Worm (Caenorhabditis elegans) whole organism, L4 larva: Measurements from ENCODE around the gene F42A10.5.

Experiments
- F10B5.3 ChIP-seq: sonication (generic microtip); optimal IDR thresholded peaks from 2 replicates; lab custom pipeline; 2016; ENCODE audit warnings: mild to moderate bottlenecking, missing genetic modification characterization, missing compliant biosample characterization
- F49E8.2 ChIP-seq: sonication (generic microtip); optimal IDR thresholded peaks from 2 replicates; lab custom pipeline; 2016; ENCODE audit warnings: missing compliant biosample characterization, mild to moderate bottlenecking, missing genetic modification characterization, borderline replicate concordance
- T20F7.1 ChIP-seq: fragments of 200-800 bp; sonication (Bioruptor generic); optimal IDR thresholded peaks from 2 replicates; lab custom pipeline; 2018; ENCODE audit warnings: mild to moderate bottlenecking, missing genetic modification characterization, missing compliant biosample characterization
- Y105C5A.15 ChIP-seq: fragments of 200-800 bp; sonication (Bioruptor generic); IDR thresholded peaks from 2 replicates; pipeline ENCODE4 v1.3.6; 2022; ENCODE audit warnings: missing genetic modification characterization, missing compliant biosample characterization
- Y48G9A.11 ChIP-seq: fragments of 200-800 bp; sonication (Bioruptor generic); IDR thresholded peaks from 2 replicates; pipeline ENCODE4 v1.3.6; 2022; ENCODE audit warnings: missing genetic modification reagents, missing genetic modification characterization, missing compliant biosample characterization
- aha-1 ChIP-seq: fragments of 150-350 bp; peaks from one replicate; lab custom pipeline; 2014; ENCODE audit warnings: missing biosample characterization, missing genetic modification characterization
- arid-1 ChIP-seq: fragments of 200-800 bp; sonication (Bioruptor generic); conservative IDR thresholded peaks from 2 replicates; pipeline ENCODE4 v1.3.6; 2022; ENCODE audit warnings: missing genetic modification reagents, missing genetic modification characterization, missing compliant biosample characterization
- ceh-20 ChIP-seq: fragments of 200-800 bp; sonication (Bioruptor generic); IDR thresholded peaks from 2 replicates; pipeline ENCODE4 v1.3.6; 2022; ENCODE audit warnings: missing genetic modification reagents, missing genetic modification characterization, missing compliant biosample characterization
- ceh-32 ChIP-seq: sonication (generic microtip); optimal IDR thresholded peaks from 2 replicates; lab custom pipeline; 2016; ENCODE audit warnings: mild to moderate bottlenecking, missing genetic modification characterization, missing compliant biosample characterization; ENCODE audit not compliant: poor library complexity
- ces-1 ChIP-seq: fragments of 150-350 bp; sonication (generic microtip); optimal IDR thresholded peaks from 4 replicates; lab custom pipeline; 2014; ENCODE audit warnings: missing biosample characterization, missing genetic modification reagents, missing genetic modification characterization
- ctbp-1 ChIP-seq: fragments of 200-800 bp; sonication (Bioruptor generic); IDR thresholded peaks from 2 replicates; pipeline ENCODE4 v1.3.6; 2022; ENCODE audit warnings: missing genetic modification reagents, missing genetic modification characterization, missing compliant biosample characterization
- daf-8 ChIP-seq: fragments of 200-800 bp; sonication (Bioruptor generic); IDR thresholded peaks from 2 replicates; pipeline ENCODE4 v1.3.6; 2022; ENCODE audit warnings: missing genetic modification characterization, missing compliant biosample characterization
- dmd-6 ChIP-seq: fragments of 200-800 bp; sonication (Bioruptor generic); IDR thresholded peaks from 2 replicates; pipeline ENCODE4 v1.3.6; 2022; ENCODE audit warnings: missing genetic modification reagents, missing genetic modification characterization, missing compliant biosample characterization
- egl-43 ChIP-seq: fragments of 200-800 bp; sonication (Bioruptor generic); IDR thresholded peaks from 2 replicates; pipeline ENCODE4 v1.3.6; 2022; ENCODE audit warnings: missing genetic modification reagents, missing genetic modification characterization, missing compliant biosample characterization
- fkh-10 ChIP-seq: fragments of 150-350 bp; optimal IDR thresholded peaks from 2 replicates; lab custom pipeline; 2014; ENCODE audit warnings: missing biosample characterization, missing genetic modification reagents, missing genetic modification characterization
- hlh-11 ChIP-seq: fragments of 200-800 bp; sonication (Bioruptor generic); optimal IDR thresholded peaks from 2 replicates; lab custom pipeline; 2018; ENCODE audit warnings: mild to moderate bottlenecking, missing genetic modification characterization, missing compliant biosample characterization
- hlh-30 ChIP-seq: sonication (generic microtip); optimal IDR thresholded peaks from 2 replicates; lab custom pipeline; 2017; ENCODE audit warnings: antibody characterized with exemption, mild to moderate bottlenecking, missing genetic modification characterization, missing compliant biosample characterization; ENCODE audit not compliant: insufficient read depth
- hmg-1.1 ChIP-seq: fragments of 200-800 bp; sonication (Bioruptor generic); IDR thresholded peaks from 2 replicates; pipeline ENCODE4 v1.3.6; 2022; ENCODE audit warnings: missing genetic modification reagents, missing genetic modification characterization, missing compliant biosample characterization
- lim-7 ChIP-seq: fragments of 200-800 bp; sonication (Bioruptor generic); IDR thresholded peaks from 2 replicates; pipeline ENCODE4 v1.3.6; 2022; ENCODE audit warnings: missing genetic modification characterization, missing compliant biosample characterization
- lsy-2 ChIP-seq, 2 experiments: fragments of 150-350 bp in 1 of 2; sonication (generic microtip) in 1 of 2; optimal IDR thresholded peaks; 2 replicates each; lab custom pipeline; 2014 to 2017; ENCODE audit warnings: missing biosample characterization in 2 of 2, missing genetic modification characterization in 2 of 2
- mdt-29 ChIP-seq: fragments of 200-800 bp; sonication (Bioruptor generic); IDR thresholded peaks from 2 replicates; pipeline ENCODE4 v1.3.6; 2022; ENCODE audit warnings: missing genetic modification reagents, missing genetic modification characterization, missing compliant biosample characterization
- mep-1 ChIP-seq: fragments of 150-350 bp; sonication (generic microtip); optimal IDR thresholded peaks from 3 replicates; lab custom pipeline; 2014; ENCODE audit warnings: missing biosample characterization, missing genetic modification characterization
- mes-2 ChIP-seq: sonication (generic microtip); optimal IDR thresholded peaks from 2 replicates; lab custom pipeline; 2016; ENCODE audit warnings: missing genotype, mild to moderate bottlenecking, missing genetic modification characterization, missing compliant biosample characterization; ENCODE audit not compliant: poor library complexity, severe bottlenecking
- nhr-102 ChIP-seq: sonication (generic microtip); optimal IDR thresholded peaks from 2 replicates; lab custom pipeline; 2016; ENCODE audit warnings: mild to moderate bottlenecking, missing genetic modification characterization, moderate library complexity, missing compliant biosample characterization
- nhr-237 ChIP-seq: sonication (generic microtip); optimal IDR thresholded peaks from 2 replicates; lab custom pipeline; 2017; ENCODE audit warnings: missing biosample characterization, missing genetic modification characterization
- nhr-41 ChIP-seq: fragments of 200-800 bp; sonication (Bioruptor generic); IDR thresholded peaks from 2 replicates; pipeline ENCODE4 v1.3.6; 2022; ENCODE audit warnings: missing genetic modification reagents, missing genetic modification characterization, missing compliant biosample characterization
- nhr-42 ChIP-seq: fragments of 200-800 bp; sonication (Bioruptor generic); IDR thresholded peaks from 2 replicates; pipeline ENCODE4 v1.3.6; 2022; ENCODE audit warnings: missing genetic modification characterization, missing compliant biosample characterization
- nhr-77 ChIP-seq: fragments of 150-350 bp; optimal IDR thresholded peaks from 2 replicates; lab custom pipeline; 2014; ENCODE audit warnings: missing biosample characterization, missing genetic modification characterization
- pha-4 ChIP-seq, 2 experiments: fragments of 150-350 bp in 1 of 2; fragments of 200-800 bp in 1 of 2; sonication (Bioruptor generic) in 1 of 2; IDR thresholded peaks in 1 of 2; optimal IDR thresholded peaks in 1 of 2; 2 replicates each; pipeline versions ENCODE4 v1.3.6 to Lab custom; 2014 to 2022; ENCODE audit warnings: missing genetic modification characterization in 2 of 2, missing genetic modification reagents in 2 of 2, missing biosample characterization in 1 of 2, missing compliant biosample characterization in 1 of 2
- rbr-2 ChIP-seq: sonication (generic microtip); optimal IDR thresholded peaks from 2 replicates; lab custom pipeline; 2016; ENCODE audit warnings: missing genotype, missing genetic modification characterization, missing compliant biosample characterization
- skn-1 ChIP-seq: fragments of 150-350 bp; optimal IDR thresholded peaks from 2 replicates; lab custom pipeline; 2014; ENCODE audit warnings: missing biosample characterization, missing genetic modification characterization
- snpc-4 ChIP-seq: fragments of 150-350 bp; optimal IDR thresholded peaks from 2 replicates; lab custom pipeline; 2014; ENCODE audit warnings: missing biosample characterization, missing genetic modification characterization
- tag-97 ChIP-seq: fragments of 200-800 bp; sonication (Bioruptor generic); IDR thresholded peaks from 2 replicates; pipeline ENCODE4 v1.3.6; 2022; ENCODE audit warnings: missing genetic modification characterization, missing compliant biosample characterization
- tra-1 ChIP-seq: fragments of 200-800 bp; sonication (Bioruptor generic); IDR thresholded peaks from 2 replicates; pipeline ENCODE4 v1.3.6; 2022; ENCODE audit warnings: missing genetic modification reagents, missing genetic modification characterization, missing compliant biosample characterization
- unc-62 ChIP-seq, 3 experiments: fragments of 150-350 bp in 1 of 3; sonication (generic microtip); optimal IDR thresholded peaks in 2 of 3; peaks in 1 of 3; 1 replicate in 1 of 3; 2 replicates in 2 of 3; lab custom pipeline; 2014 to 2017; ENCODE audit warnings: missing biosample characterization in 3 of 3, missing genetic modification characterization in 3 of 3, missing genetic modification reagents in 3 of 3, missing genotype in 1 of 3
- ztf-7 ChIP-seq: fragments of 150-350 bp; optimal IDR thresholded peaks from 2 replicates; lab custom pipeline; 2014; ENCODE audit warnings: missing biosample characterization, missing genetic modification characterization

Gene F42A10.5

DNA sequence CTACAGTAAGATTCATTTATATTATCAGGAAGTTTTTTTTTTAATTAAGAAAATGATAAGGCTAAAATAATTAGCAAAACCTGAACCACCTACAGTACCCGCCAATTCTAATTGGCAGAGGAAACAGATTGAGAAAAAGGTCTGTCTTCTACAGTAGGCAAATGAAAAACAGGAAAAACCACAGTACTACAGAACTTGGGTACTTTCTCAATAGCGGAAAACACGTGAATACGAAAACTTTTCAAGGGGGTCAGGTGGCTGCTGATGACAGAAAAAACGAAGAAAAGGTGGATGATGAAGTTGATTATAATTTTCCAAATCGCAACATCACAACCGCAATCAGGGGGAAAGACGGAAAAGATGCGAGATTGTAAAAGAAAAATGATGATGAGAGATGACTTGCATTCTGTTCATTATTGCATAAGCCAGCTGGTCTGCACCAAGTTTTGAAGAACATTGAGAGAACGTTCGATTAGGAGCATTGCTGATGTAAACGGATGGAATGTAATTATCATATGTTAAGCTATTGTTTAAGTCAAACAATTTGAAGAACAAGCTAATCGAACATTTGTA lies 28.8 kb downstream of the F42A10.5 start (continued):
- TF ChIP-seq nhr-237 (no peak), nhr-42 (no peak), mdt-29 (GFP tag; lab: Robert Waterston, UW) (no peak), F10B5.3 (tag; lab: Kevin White, UChicago) (no peak)

ce11 chrIII:6141532-6141931 lies 31.7 kb downstream of the F42A10.5 start:
- 0 out of 2 replicates have a peak, but pooled peaks have one; percentile 10 for TF ChIP-seq pha-4 (GFP tag; IDR thresholded peaks at IDR 0.05; lab: Robert Waterston, UW)
- no peak for TF ChIP-seq pha-4 (tag; optimal IDR thresholded peaks at IDR 0.05; lab: Kevin White, UChicago)
- TF ChIP-seq fkh-10, result peak; percentile 48
- TF ChIP-seq nhr-77, result no peak
- peak; percentile 37; the same call in 1 of the 2 replicates for TF ChIP-seq ceh-20
- no peak for TF ChIP-seq lim-7 (GFP tag; lab: Robert Waterston, UW)
- TF ChIP-seq lsy-2 (tag; optimal IDR thresholded peaks at IDR 0.05; lab: Kevin White, UChicago), result peak in 1 of 2 experiments; percentile 33
- TF ChIP-seq unc-62 (GFP tag; optimal IDR thresholded peaks at IDR 0.05 in 1 of 2; lab: Kevin White, UChicago), result peak in 1 of 2 experiments; percentile 2
- no peak for TF ChIP-seq unc-62 (tag; optimal IDR thresholded peaks at IDR 0.05; lab: Kevin White, UChicago)
- peak; percentile 99 for TF ChIP-seq aha-1 (tag; lab: Kevin White, UChicago)
- TF ChIP-seq, all 104 proteins: peak for 6

- no peak for TF ChIP-seq tag-97 (GFP tag; lab: Robert Waterston, UW)
- no peak for TF ChIP-seq snpc-4 (tag; lab: Kevin White, UChicago)
- no peak for TF ChIP-seq daf-8
- TF ChIP-seq nhr-41 (GFP tag; lab: Robert Waterston, UW), result no peak
- TF ChIP-seq Y48G9A.11 (GFP tag; lab: Robert Waterston, UW), result no peak
- no peak for TF ChIP-seq skn-1 (tag; lab: Kevin White, UChicago)
- TF ChIP-seq Y105C5A.15, result no peak
These were observed 32.5 kb downstream of the F42A10.5 start for ce11 chrIII:6140818-6141217.

DNA sequence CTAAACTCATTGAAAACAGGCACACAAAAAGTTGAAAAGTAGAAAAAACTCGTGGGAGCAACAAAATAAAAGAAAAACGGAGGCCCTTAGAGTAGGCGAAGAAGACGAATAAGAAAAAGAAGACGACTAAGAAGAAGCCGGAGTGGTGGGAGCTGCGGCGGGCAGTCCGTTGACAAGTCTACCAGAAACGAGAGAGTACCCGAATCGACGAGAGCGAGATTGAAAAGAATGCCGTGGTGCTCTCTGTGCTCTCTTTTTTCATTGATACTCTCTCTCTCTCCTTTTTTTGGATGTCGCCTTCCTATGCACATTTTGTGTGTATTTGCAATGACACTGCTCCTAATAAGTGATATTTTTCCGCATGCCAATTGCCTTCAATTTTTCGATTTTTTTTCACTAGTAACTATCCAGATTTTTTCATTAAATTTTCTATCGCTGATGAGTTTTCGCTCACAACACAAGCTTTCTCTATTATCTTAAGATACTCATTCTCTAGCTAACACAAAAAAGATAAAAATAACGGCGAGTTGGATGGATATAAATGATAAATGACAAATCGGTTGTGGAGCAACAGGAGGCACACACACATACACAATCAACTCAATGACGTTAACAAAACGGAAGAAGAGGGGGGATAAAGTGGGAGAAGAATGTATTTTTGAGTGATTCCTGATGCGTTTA lies 33.2 kb downstream of the F42A10.5 start:
- no peak for TF ChIP-seq F49E8.2 (tag; lab: Kevin White, UChicago)
- peak in 1 of 2 experiments; percentile 11 for TF ChIP-seq lsy-2 (tag; optimal IDR thresholded peaks at IDR 0.05; lab: Kevin White, UChicago)
- TF ChIP-seq arid-1, result no peak
- no peak for TF ChIP-seq ceh-32 (tag; lab: Kevin White, UChicago)
- TF ChIP-seq dmd-6 (GFP tag; lab: Robert Waterston, UW), result 0 out of 2 replicates have a peak, but pooled peaks have one; percentile 6
- TF ChIP-seq nhr-102, result no peak
- TF ChIP-seq hlh-30 (tag; lab: Kevin White, UChicago), result peak; percentile 46
- TF ChIP-seq ctbp-1, result no peak; the same call in 1 of the 2 replicates
- peak; percentile 39 for TF ChIP-seq rbr-2
- peak; percentile 60; the same call in 1 of the 2 replicates for TF ChIP-seq hmg-1.1 (GFP tag; lab: Robert Waterston, UW)
- peak; percentile 28 for TF ChIP-seq mes-2 (tag; lab: Kevin White, UChicago)
- TF ChIP-seq nhr-42, result no peak
- TF ChIP-seq T20F7.1 (GFP tag; lab: Kevin White, UChicago), result no peak
- peak in 1 of 2 experiments; percentile 61 for TF ChIP-seq unc-62 (GFP tag; optimal IDR thresholded peaks at IDR 0.05 in 1 of 2; lab: Kevin White, UChicago)
- TF ChIP-seq unc-62 (tag; optimal IDR thresholded peaks at IDR 0.05; lab: Kevin White, UChicago), result no peak
- peak; percentile 8 for TF ChIP-seq hlh-11 (tag; lab: Kevin White, UChicago)
- peak; percentile 16 for TF ChIP-seq fkh-10
- TF ChIP-seq aha-1 (tag; lab: Kevin White, UChicago), result peak; percentile 66
- TF ChIP-seq egl-43 (GFP tag; lab: Robert Waterston, UW), result 0 out of 2 replicates have a peak, but pooled peaks have one; percentile 45
- TF ChIP-seq tra-1 (GFP tag; lab: Robert Waterston, UW), result 0 out of 2 replicates have a peak, but pooled peaks have one; percentile 13
- no peak for TF ChIP-seq ztf-7
- TF ChIP-seq mep-1 (tag; lab: Kevin White, UChicago), result peak; percentile 7
- TF ChIP-seq ces-1 (GFP tag; lab: Kevin White, UChicago), result peak; percentile 8
